Fruit fly (Drosophila melanogaster) whole organism, adult: ENCODE measurements around the gene CG7631.
"Not testable (repeated sequence)": the region's sequence is repeated elsewhere in the genome, so short reads cannot be mapped to it uniquely, and the experiment has no call there.

Experiments used
- CG11617 ChIP-seq: fragments of 200-800 bp; sonication (Bioruptor generic); optimal IDR thresholded peaks from 2 replicates; lab custom pipeline; 2017; ENCODE audit warnings: mild to moderate bottlenecking, missing biosample characterization, missing genetic modification reagents, missing genetic modification characterization
- CG12768 ChIP-seq: fragments of 200-800 bp; sonication (Bioruptor generic); optimal IDR thresholded peaks from 2 replicates; lab custom pipeline; 2017; ENCODE audit warnings: missing biosample characterization, missing genetic modification characterization, mild to moderate bottlenecking, moderate library complexity, missing genetic modification reagents
- CG14711 ChIP-seq: fragments of 200-800 bp; sonication (Bioruptor generic); optimal IDR thresholded peaks from 2 replicates; lab custom pipeline; 2018; ENCODE audit warnings: missing biosample characterization, mild to moderate bottlenecking, missing genetic modification characterization, moderate library complexity
- CG1620 ChIP-seq: fragments of 200-800 bp; sonication (Bioruptor generic); optimal IDR thresholded peaks from 2 replicates; lab custom pipeline; 2016; ENCODE audit warnings: missing biosample characterization, missing genetic modification characterization
- CG33017 ChIP-seq: fragments of 200-800 bp; sonication (Bioruptor generic); optimal IDR thresholded peaks from 2 replicates; lab custom pipeline; 2018; ENCODE audit warnings: missing biosample characterization, mild to moderate bottlenecking, missing genetic modification characterization, moderate library complexity
- CG5204 ChIP-seq: fragments of 200-800 bp; sonication (Bioruptor generic); optimal IDR thresholded peaks from 2 replicates; lab custom pipeline; 2016; ENCODE audit warnings: missing biosample characterization, missing genetic modification characterization
- CG7045 ChIP-seq: fragments of 200-800 bp; sonication (Bioruptor generic); optimal IDR thresholded peaks from 2 replicates; lab custom pipeline; 2017; ENCODE audit warnings: missing biosample characterization, mild to moderate bottlenecking, missing genetic modification characterization
- CG7101 ChIP-seq: fragments of 200-800 bp; sonication (Bioruptor generic); optimal IDR thresholded peaks from 2 replicates; lab custom pipeline; 2018; ENCODE audit warnings: missing biosample characterization, mild to moderate bottlenecking, missing genetic modification characterization, moderate library complexity
- Clk ChIP-seq: fragments of 200-800 bp; sonication (Bioruptor generic); optimal IDR thresholded peaks from 2 replicates; lab custom pipeline; 2017; ENCODE audit warnings: missing biosample characterization, missing genetic modification characterization
- Crg-1 ChIP-seq: fragments of 200-800 bp; sonication (Bioruptor generic); optimal IDR thresholded peaks from 2 replicates; lab custom pipeline; 2016; ENCODE audit warnings: missing biosample characterization, missing genetic modification characterization
- Hr96 ChIP-seq: fragments of 200-800 bp; sonication (Bioruptor generic); optimal IDR thresholded peaks from 2 replicates; lab custom pipeline; 2016; ENCODE audit warnings: missing biosample characterization, missing genetic modification characterization
- Mnt ChIP-seq: fragments of 200-800 bp; sonication (Bioruptor generic); optimal IDR thresholded peaks from 2 replicates; lab custom pipeline; 2016; ENCODE audit warnings: missing biosample characterization, mild to moderate bottlenecking, missing genetic modification characterization
- bab1 ChIP-seq: fragments of 200-800 bp; sonication (Bioruptor generic); optimal IDR thresholded peaks from 3 replicates; lab custom pipeline; 2019; ENCODE audit warnings: missing biosample characterization, mild to moderate bottlenecking, missing genetic modification characterization, moderate library complexity
- cic ChIP-seq: fragments of 200-800 bp; sonication (Bioruptor generic); optimal IDR thresholded peaks from 2 replicates; lab custom pipeline; 2017; ENCODE audit warnings: missing biosample characterization, mild to moderate bottlenecking, missing genetic modification characterization, moderate library complexity
- cnc ChIP-seq, 2 experiments: fragments of >200 bp; optimal IDR thresholded peaks; 2 replicates each; lab custom pipeline; 2017
- kay ChIP-seq: fragments of 200-800 bp; sonication (Bioruptor generic); peaks from one replicate; lab custom pipeline; 2016; ENCODE audit warnings: missing biosample characterization, missing genetic modification characterization, borderline replicate concordance
- ovo ChIP-seq: fragments of 200-800 bp; sonication (Bioruptor generic); optimal IDR thresholded peaks from 2 replicates; lab custom pipeline; 2016; ENCODE audit warnings: missing biosample characterization, missing genetic modification characterization
- pad ChIP-seq: fragments of 200-800 bp; sonication (Bioruptor generic); optimal IDR thresholded peaks from 3 replicates; lab custom pipeline; 2017; ENCODE audit warnings: missing biosample characterization, missing genetic modification characterization, mild to moderate bottlenecking, moderate library complexity, missing genetic modification reagents
- tj ChIP-seq: fragments of 200-800 bp; sonication (Bioruptor generic); optimal IDR thresholded peaks from 3 replicates; lab custom pipeline; 2017; ENCODE audit warnings: missing biosample characterization, mild to moderate bottlenecking, missing genetic modification characterization, moderate library complexity
- toe ChIP-seq: fragments of 200-800 bp; sonication (Bioruptor generic); optimal IDR thresholded peaks from 2 replicates; lab custom pipeline; 2016; ENCODE audit warnings: missing biosample characterization, missing genetic modification characterization

CG7631 gene

dm6 chr2L:15616697-15617096 is 11.8 kb upstream of the CG7631 start, which contains the start of gene CG11865:
Gene CG11865, plus strand, starts transcription at chr2L:15616997.
- TF ChIP-seq Hr96 (GFP tag; lab: Kevin White, UChicago) (no peak), ovo (GFP tag; lab: Kevin White, UChicago) (no peak), CG11617 (GFP tag; lab: Kevin White, UChicago) (no peak), CG1620 (GFP tag; lab: Kevin White, UChicago) (no peak), kay (no peak), CG7101 (no peak), CG7045 (GFP tag; lab: Kevin White, UChicago) (no peak), cic (no peak), Mnt (no peak), toe (GFP tag; lab: Kevin White, UChicago) (no peak), cnc (optimal IDR thresholded peaks at IDR 0.05; lab: Kevin White, UChicago) (no peak), tj (GFP tag; lab: Kevin White, UChicago) (no peak)

- no peak for TF ChIP-seq Hr96 (GFP tag; lab: Kevin White, UChicago)
- TF ChIP-seq tj (GFP tag; lab: Kevin White, UChicago) = no peak
- TF ChIP-seq toe (GFP tag; lab: Kevin White, UChicago) = no peak
- TF ChIP-seq CG1620 (GFP tag; lab: Kevin White, UChicago) = no peak
- no peak for TF ChIP-seq CG12768
- TF ChIP-seq CG5204 (GFP tag; lab: Kevin White, UChicago) = no peak
- no peak for TF ChIP-seq bab1 (GFP tag; lab: Kevin White, UChicago)
- TF ChIP-seq CG7045 (GFP tag; lab: Kevin White, UChicago) = no peak
- no peak for TF ChIP-seq Crg-1 (GFP tag; lab: Kevin White, UChicago)
- no peak for TF ChIP-seq ovo (GFP tag; lab: Kevin White, UChicago)
Observed at dm6 chr2L:15623458-15623857, 5.0 kb upstream of the CG7631 start, which contains the start of gene Or35a. Gene Or35a, minus strand, starts transcription at chr2L:15623558.

- TF ChIP-seq CG1620 (GFP tag; lab: Kevin White, UChicago) = peak; percentile 16
- peak; percentile 48 for TF ChIP-seq CG11617 (GFP tag; lab: Kevin White, UChicago)
- peak; percentile 49 for TF ChIP-seq CG5204 (GFP tag; lab: Kevin White, UChicago)
- TF ChIP-seq CG7045 (GFP tag; lab: Kevin White, UChicago) = peak; percentile 46
- peak; percentile 52 for TF ChIP-seq CG12768
- no peak for TF ChIP-seq Crg-1 (GFP tag; lab: Kevin White, UChicago)
- TF ChIP-seq toe (GFP tag; lab: Kevin White, UChicago) = peak; percentile 67
- TF ChIP-seq Hr96 (GFP tag; lab: Kevin White, UChicago) = peak; percentile 65
- TF ChIP-seq CG14711 (tag; lab: Kevin White, UChicago) = peak; percentile 22
- no peak for TF ChIP-seq tj (GFP tag; lab: Kevin White, UChicago)
- TF ChIP-seq Clk (GFP tag; lab: Kevin White, UChicago) = no peak
- TF ChIP-seq CG33017 = peak; percentile 50
- TF ChIP-seq kay = peak; percentile 97
- peak; percentile 74 for TF ChIP-seq CG7101
- no peak for TF ChIP-seq cic
- no peak for TF ChIP-seq ovo (GFP tag; lab: Kevin White, UChicago)
- peak; percentile 70 for TF ChIP-seq Mnt
Observed at dm6 chr2L:15629596-15630168, 1.2 kb downstream of the CG7631 start, which contains the start of gene CG18480. Gene CG18480, plus strand, starts transcription at chr2L:15630002.

- TF ChIP-seq tj (GFP tag; lab: Kevin White, UChicago) (no peak), CG7101 (no peak), bab1 (GFP tag; lab: Kevin White, UChicago) (no peak), CG11617 (GFP tag; lab: Kevin White, UChicago) (no peak), Hr96 (GFP tag; lab: Kevin White, UChicago) (no peak), Mnt (no peak), cic (no peak), ovo (GFP tag; lab: Kevin White, UChicago) (no peak), Crg-1 (GFP tag; lab: Kevin White, UChicago) (no peak), CG1620 (GFP tag; lab: Kevin White, UChicago) (no peak), kay (no peak), CG12768 (no peak), Clk (GFP tag; lab: Kevin White, UChicago) (no peak)
Observed at dm6 chr2L:15641668-15642067, 13.2 kb downstream of the CG7631 start.

dm6 chr2L:15643791-15644190 is 15.3 kb downstream of the CG7631 start:
- peak; percentile 16 for TF ChIP-seq toe (GFP tag; lab: Kevin White, UChicago)
- peak; percentile 22 for TF ChIP-seq Hr96 (GFP tag; lab: Kevin White, UChicago)
- no peak for TF ChIP-seq pad (GFP tag; lab: Kevin White, UChicago)
- no peak for TF ChIP-seq cic
- TF ChIP-seq Crg-1 (GFP tag; lab: Kevin White, UChicago) = no peak

- TF ChIP-seq CG7101; cic; cnc (optimal IDR thresholded peaks at IDR 0.05; lab: Kevin White, UChicago): not testable (repeated sequence)
Observed at dm6 chr2L:15659374-15659773, 30.9 kb downstream of the CG7631 start, which contains the start of gene CG44141. Gene CG44141, minus strand, starts transcription at chr2L:15659474.

dm6 chr2L:15660741-15661140 is 32.3 kb downstream of the CG7631 start, which contains the start of gene CG18477:
Gene CG18477, plus strand, starts transcription at chr2L:15661041.
- TF ChIP-seq CG7045, toe, CG5204 (GFP tag; lab: Kevin White, UChicago): not testable (repeated sequence)
